Worm (Caenorhabditis elegans): Measurements from ENCODE around the gene Y42G9A.1.
A peak's percentile ranks its signal among the peaks of the same experiment; 100 is the strongest.

Y42G9A.1 gene

DNA sequence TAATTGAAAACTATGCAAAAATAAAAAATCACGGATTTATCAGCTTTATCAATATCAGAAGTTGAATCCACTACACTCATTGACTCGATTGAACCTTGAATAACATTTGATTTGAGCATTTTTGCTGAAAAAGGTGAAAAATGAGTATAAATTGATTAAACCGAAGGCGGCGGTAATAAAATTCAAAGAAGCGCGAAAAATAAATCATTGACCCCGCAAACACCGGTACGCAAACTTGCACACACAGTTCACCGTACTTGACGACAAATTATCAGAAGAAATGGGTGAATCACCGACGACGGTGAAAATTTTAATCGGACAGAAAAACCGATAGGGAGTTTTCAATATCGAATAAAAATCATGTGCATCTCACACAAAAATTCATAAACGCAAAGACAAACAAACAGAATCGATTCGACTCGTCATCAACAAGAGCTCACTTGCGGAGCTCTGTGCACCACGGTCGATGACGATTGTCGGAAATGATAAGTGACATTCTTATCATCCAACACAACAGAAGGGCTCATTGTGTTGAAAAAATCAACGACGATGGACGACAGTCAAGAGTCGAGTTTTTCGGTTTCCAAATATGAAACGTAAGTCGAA lies at the start of gene Y42G9A.1, which contains the start of gene wht-7:
Y42G9A.1 (plus strand) TSS at position 495 of the 606 bp plus-strand sequence.
wht-7 (minus strand) TSS at position 131 of the 606 bp plus-strand sequence.
- peak; percentile 8 for TF ChIP-seq pha-4 (tag; optimal IDR thresholded peaks at IDR 0.05)
- TF ChIP-seq ztf-11 (tag; optimal IDR thresholded peaks at IDR 0.05): no peak
- TF ChIP-seq pqm-1 (tag; optimal IDR thresholded peaks at IDR 0.05): peak; percentile 64
- TF ChIP-seq elt-2 (tag; optimal IDR thresholded peaks at IDR 0.05): peak; percentile 80
- TF ChIP-seq ceh-28 (tag; optimal IDR thresholded peaks at IDR 0.05): peak; percentile 14
- TF ChIP-seq lsy-12 (tag; optimal IDR thresholded peaks at IDR 0.05): no peak

DNA sequence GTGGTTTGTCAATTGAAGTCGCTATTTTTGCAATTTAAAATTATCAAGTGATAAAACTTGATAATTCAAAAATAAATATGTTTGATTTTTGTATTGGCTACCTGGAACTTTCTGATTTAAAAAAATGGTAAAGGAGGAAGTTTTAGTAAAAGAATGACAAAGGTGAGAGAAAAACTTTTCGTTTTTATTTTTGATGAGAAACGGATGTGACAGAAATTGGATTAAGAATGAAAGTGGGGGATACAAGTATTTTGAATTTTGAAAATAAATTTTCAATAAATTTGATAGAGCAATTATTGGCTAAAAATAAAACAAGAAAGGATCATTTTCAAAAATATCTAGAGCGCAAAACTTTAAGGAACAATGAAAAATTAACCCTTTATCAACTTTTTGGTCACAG lies 47.0 kb upstream of the Y42G9A.1 start, which contains the start of gene C05D10.4:
C05D10.4 (minus strand) TSS at position 101 of the 400 bp plus-strand sequence.
- TF ChIP-seq nhr-237 (tag; optimal IDR thresholded peaks at IDR 0.05) (no peak), nhr-67 (tag; optimal IDR thresholded peaks at IDR 0.05) (no peak), nhr-43 (tag; optimal IDR thresholded peaks at IDR 0.05; ENCODE audit: poor library complexity, severe bottlenecking) (no peak), egl-5 (tag; optimal IDR thresholded peaks at IDR 0.05) (no peak), fos-1 (tag; optimal IDR thresholded peaks at IDR 0.05) (no peak), nhr-12 (tag; optimal IDR thresholded peaks at IDR 0.05) (no peak), lsy-12 (tag; optimal IDR thresholded peaks at IDR 0.05) (no peak), nhr-76 (tag; optimal IDR thresholded peaks at IDR 0.05) (no peak), ceh-82 (tag; optimal IDR thresholded peaks at IDR 0.05) (no peak), egl-27 (tag; optimal IDR thresholded peaks at IDR 0.05) (no peak), sea-2 (GFP tag; optimal IDR thresholded peaks at IDR 0.05) (no peak), jun-1 (tag; optimal IDR thresholded peaks at IDR 0.05) (no peak), zag-1 (tag; optimal IDR thresholded peaks at IDR 0.05) (no peak), fkh-10 (GFP tag; optimal IDR thresholded peaks at IDR 0.05) (no peak), lin-39 (tag; optimal IDR thresholded peaks at IDR 0.05) (no peak), ZK546.5 (tag; optimal IDR thresholded peaks at IDR 0.05) (no peak), elt-2 (tag; optimal IDR thresholded peaks at IDR 0.05) (no peak), mdl-1 (tag; optimal IDR thresholded peaks at IDR 0.05) (no peak), ztf-11 (tag; optimal IDR thresholded peaks at IDR 0.05) (no peak), nhr-77 (tag; optimal IDR thresholded peaks at IDR 0.05) (no peak)

ce11 chrIII:6105897-6106296 lies 43.9 kb upstream of the Y42G9A.1 start:
- TF ChIP-seq sea-2 (GFP tag; optimal IDR thresholded peaks at IDR 0.05) (no peak), egl-5 (tag; optimal IDR thresholded peaks at IDR 0.05) (peak; percentile 31), lsy-12 (tag; optimal IDR thresholded peaks at IDR 0.05) (no peak)

DNA sequence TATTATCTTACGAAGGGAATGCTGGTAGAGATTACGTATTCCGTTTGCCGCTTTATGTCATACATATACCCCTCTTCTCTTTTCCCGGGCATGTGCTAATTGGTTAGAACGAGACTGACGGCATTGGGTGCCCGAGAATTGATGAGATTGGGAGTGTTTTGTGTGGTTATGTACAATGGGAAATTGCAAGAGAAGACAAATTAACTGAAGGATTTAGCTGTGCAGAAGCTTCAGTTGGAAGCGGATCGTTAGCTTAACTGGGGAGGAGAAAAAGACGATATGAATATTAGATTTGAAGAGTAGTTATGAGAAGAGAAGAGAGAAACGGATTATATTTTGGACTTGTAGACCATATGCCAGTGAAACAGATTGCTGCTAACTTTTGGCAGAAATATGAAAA lies 39.6 kb upstream of the Y42G9A.1 start:
- no peak for TF ChIP-seq nhr-237 (tag; optimal IDR thresholded peaks at IDR 0.05)
- TF ChIP-seq ama-1 (optimal IDR thresholded peaks at IDR 0.05): no peak
- TF ChIP-seq ceh-82 (tag; optimal IDR thresholded peaks at IDR 0.05): no peak
- no peak for TF ChIP-seq nhr-43 (tag; optimal IDR thresholded peaks at IDR 0.05; ENCODE audit: poor library complexity, severe bottlenecking)
- no peak for TF ChIP-seq pha-4 (tag; optimal IDR thresholded peaks at IDR 0.05)
- TF ChIP-seq ztf-11 (tag; optimal IDR thresholded peaks at IDR 0.05): no peak
- no peak for TF ChIP-seq daf-12 (tag; optimal IDR thresholded peaks at IDR 0.05)
- no peak for TF ChIP-seq hmg-11 (tag; optimal IDR thresholded peaks at IDR 0.05)

DNA sequence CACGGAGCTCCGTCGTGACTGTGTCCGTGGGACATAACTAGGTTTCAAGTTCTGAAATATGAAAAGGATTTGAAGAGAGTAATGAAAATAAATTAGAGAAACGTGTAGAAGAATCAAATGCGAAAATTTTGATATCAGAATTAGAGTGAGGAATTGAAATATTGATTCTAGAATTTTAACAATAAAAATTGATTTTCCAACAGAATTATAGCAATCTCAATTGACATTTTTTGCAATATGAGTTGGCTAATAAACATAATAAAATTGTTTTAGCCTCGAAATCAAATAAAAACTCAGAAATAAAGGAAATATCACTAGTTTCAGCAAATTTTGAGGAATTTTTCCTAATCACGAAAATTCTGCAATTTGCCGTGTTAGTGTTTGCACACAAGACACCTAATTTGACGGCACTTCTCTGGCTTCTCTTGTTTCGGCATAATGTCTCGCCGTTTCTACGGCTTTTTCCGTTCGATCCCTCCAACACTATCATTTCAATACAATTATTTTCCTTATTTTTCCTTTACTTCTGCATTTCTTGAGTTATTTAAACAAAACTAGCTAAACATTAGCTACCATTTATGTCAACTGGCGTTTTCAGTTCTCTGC lies 33.4 kb upstream of the Y42G9A.1 start, which contains the start of gene nmt-1:
nmt-1 (minus strand) TSS at position 51 of the 606 bp plus-strand sequence.
- TF ChIP-seq egl-5 (tag; optimal IDR thresholded peaks at IDR 0.05) (no peak), daf-12 (tag; optimal IDR thresholded peaks at IDR 0.05) (no peak), ceh-28 (tag; optimal IDR thresholded peaks at IDR 0.05) (no peak), ztf-11 (tag; optimal IDR thresholded peaks at IDR 0.05) (no peak), ceh-82 (tag; optimal IDR thresholded peaks at IDR 0.05) (no peak), nhr-237 (tag; optimal IDR thresholded peaks at IDR 0.05) (no peak), mml-1 (tag; optimal IDR thresholded peaks at IDR 0.05) (no peak), nfya-1 (tag; optimal IDR thresholded peaks at IDR 0.05; ENCODE audit: insufficient read depth) (peak; percentile 42), pha-4 (tag; optimal IDR thresholded peaks at IDR 0.05) (peak; percentile 43), elt-3 (tag; optimal IDR thresholded peaks at IDR 0.05) (no peak), unc-62 (GFP tag; optimal IDR thresholded peaks at IDR 0.05) (no peak), nhr-11 (tag; optimal IDR thresholded peaks at IDR 0.05) (no peak), nhr-23 (tag; optimal IDR thresholded peaks at IDR 0.05) (no peak), nhr-77 (tag; optimal IDR thresholded peaks at IDR 0.05) (no peak), ceh-9 (tag; optimal IDR thresholded peaks at IDR 0.05) (no peak), unc-39 (tag; optimal IDR thresholded peaks at IDR 0.05) (no peak), snpc-4 (tag; optimal IDR thresholded peaks at IDR 0.05) (no peak), elt-2 (tag; optimal IDR thresholded peaks at IDR 0.05) (no peak), fos-1 (tag; optimal IDR thresholded peaks at IDR 0.05) (no peak), mdl-1 (tag; optimal IDR thresholded peaks at IDR 0.05) (no peak), zag-1 (tag; optimal IDR thresholded peaks at IDR 0.05) (no peak), nhr-28 (tag; optimal IDR thresholded peaks at IDR 0.05) (no peak), lin-15B (tag; optimal IDR thresholded peaks at IDR 0.05) (peak; percentile 28), ceh-16 (tag; optimal IDR thresholded peaks at IDR 0.05) (no peak), tbx-2 (tag; optimal IDR thresholded peaks at IDR 0.05) (no peak), nhr-76 (tag; optimal IDR thresholded peaks at IDR 0.05) (no peak), hmg-11 (tag; optimal IDR thresholded peaks at IDR 0.05) (peak; percentile 76), fkh-2 (tag; optimal IDR thresholded peaks at IDR 0.05) (no peak), R02D3.7 (tag; optimal IDR thresholded peaks at IDR 0.05) (no peak), lin-39 (tag; optimal IDR thresholded peaks at IDR 0.05) (peak; percentile 7)

All from whole organism, L3 larva.